Fruit fly (Drosophila melanogaster): Measurements from ENCODE around the gene SLC5A11.

- TF ChIP-seq psq (optimal IDR thresholded peaks at IDR 0.05) (no peak), Dll (optimal IDR thresholded peaks at IDR 0.05) (no peak), pan (optimal IDR thresholded peaks at IDR 0.05) (no peak), EcR (GFP tag; optimal IDR thresholded peaks at IDR 0.05) (peak in 1 of 2 experiments; percentile 68), CG8478 (optimal IDR thresholded peaks at IDR 0.05) (no peak), usp (GFP tag; optimal IDR thresholded peaks at IDR 0.05) (no peak)
Observed at dm6 chr2L:8212666-8213270, 7.8 kb upstream of the SLC5A11 start, which contains the start of the genes CG8372 and CG8360.
